Fruit fly (Drosophila melanogaster) whole organism, embryonic: ENCODE data around the gene CG5731.

Source experiments
- Adf1 ChIP-seq: fragments of 200-800 bp; sonication (Bioruptor generic); IDR thresholded peaks from 2 replicates; pipeline ENCODE4 v1.3.6; 2022; ENCODE audit warnings: missing biosample characterization, missing genetic modification characterization
- BtbVII ChIP-seq: fragments of 200-800 bp; sonication (Bioruptor generic); optimal IDR thresholded peaks from 3 replicates; lab custom pipeline; 2017; ENCODE audit warnings: missing biosample characterization, mild to moderate bottlenecking, missing genetic modification characterization
- CG11560 ChIP-seq: fragments of 200-800 bp; sonication (Bioruptor generic); IDR thresholded peaks from 3 replicates; pipeline ENCODE4 v1.3.6; 2022; ENCODE audit warnings: missing biosample characterization, missing genetic modification characterization
- CG11723 ChIP-seq: fragments of 200-800 bp; sonication (Bioruptor generic); optimal IDR thresholded peaks from 2 replicates; lab custom pipeline; 2017; ENCODE audit warnings: missing biosample characterization, mild to moderate bottlenecking, missing genetic modification characterization
- CG12104 ChIP-seq: fragments of 200-800 bp; sonication (Bioruptor generic); optimal IDR thresholded peaks from 3 replicates; lab custom pipeline; 2016; ENCODE audit warnings: missing biosample characterization, missing genetic modification characterization
- CG12659 ChIP-seq: fragments of 200-800 bp; sonication (Bioruptor generic); optimal IDR thresholded peaks from 3 replicates; lab custom pipeline; 2017; ENCODE audit warnings: mild to moderate bottlenecking, missing biosample characterization, missing genetic modification reagents, missing genetic modification characterization
- CG13424 ChIP-seq: fragments of 200-800 bp; sonication (Bioruptor generic); optimal IDR thresholded peaks from 2 replicates; lab custom pipeline; 2019; ENCODE audit warnings: missing biosample characterization, mild to moderate bottlenecking, missing genetic modification characterization, moderate library complexity
- CG15269 ChIP-seq: fragments of 200-800 bp; sonication (Bioruptor generic); optimal IDR thresholded peaks from 2 replicates; lab custom pipeline; 2018; ENCODE audit warnings: missing biosample characterization, mild to moderate bottlenecking, missing genetic modification characterization, moderate library complexity
- CG17359 ChIP-seq: fragments of 200-800 bp; sonication (Bioruptor generic); optimal IDR thresholded peaks from 3 replicates; lab custom pipeline; 2018; ENCODE audit warnings: missing biosample characterization, mild to moderate bottlenecking, missing genetic modification characterization, moderate library complexity
- CG1792 ChIP-seq: fragments of 200-800 bp; sonication (Bioruptor generic); optimal IDR thresholded peaks from 2 replicates; lab custom pipeline; 2016; ENCODE audit warnings: missing biosample characterization, missing genetic modification characterization
- CG2120 ChIP-seq: fragments of 200-800 bp; sonication (Bioruptor generic); optimal IDR thresholded peaks from 3 replicates; lab custom pipeline; 2016; ENCODE audit warnings: missing biosample characterization, missing genetic modification characterization
- CG2712 ChIP-seq: fragments of 200-800 bp; optimal IDR thresholded peaks from 3 replicates; lab custom pipeline; 2019; ENCODE audit warnings: missing biosample characterization, mild to moderate bottlenecking, missing genetic modification characterization, moderate library complexity
- CG31388 ChIP-seq: fragments of 200-800 bp; sonication (Bioruptor generic); optimal IDR thresholded peaks from 2 replicates; lab custom pipeline; 2016; ENCODE audit warnings: missing biosample characterization, missing genetic modification characterization
- CG3281 ChIP-seq: fragments of 200-800 bp; sonication (Bioruptor generic); optimal IDR thresholded peaks from 3 replicates; lab custom pipeline; 2017; ENCODE audit warnings: missing biosample characterization, mild to moderate bottlenecking, missing genetic modification characterization
- CG3407 ChIP-seq: fragments of 200-800 bp; sonication (Bioruptor generic); optimal IDR thresholded peaks from 2 replicates; lab custom pipeline; 2018; ENCODE audit warnings: missing biosample characterization, mild to moderate bottlenecking, missing genetic modification characterization
- CG5180 ChIP-seq: fragments of 200-800 bp; sonication (Bioruptor generic); optimal IDR thresholded peaks from 3 replicates; lab custom pipeline; 2017; ENCODE audit warnings: missing biosample characterization, missing genetic modification characterization, mild to moderate bottlenecking, moderate library complexity, missing genetic modification reagents
- CG6765 ChIP-seq: fragments of 200-800 bp; sonication (Bioruptor generic); optimal IDR thresholded peaks from 3 replicates; lab custom pipeline; 2017; ENCODE audit warnings: missing biosample characterization, mild to moderate bottlenecking, missing genetic modification characterization
- CG7556 ChIP-seq: fragments of 200-800 bp; sonication (Bioruptor generic); optimal IDR thresholded peaks from 2 replicates; lab custom pipeline; 2017; ENCODE audit warnings: missing biosample characterization, mild to moderate bottlenecking, missing genetic modification characterization
- CG8089 ChIP-seq: fragments of 200-800 bp; sonication (Bioruptor generic); optimal IDR thresholded peaks from 3 replicates; lab custom pipeline; 2016; ENCODE audit warnings: missing biosample characterization, missing genetic modification characterization
- Camta ChIP-seq: fragments of 200-800 bp; sonication (Bioruptor generic); optimal IDR thresholded peaks from 2 replicates; lab custom pipeline; 2016; ENCODE audit warnings: missing biosample characterization, missing genetic modification characterization
- Chrac-16 ChIP-seq: fragments of 200-800 bp; sonication (Bioruptor generic); optimal IDR thresholded peaks from 3 replicates; lab custom pipeline; 2016; ENCODE audit warnings: missing biosample characterization, missing genetic modification characterization
- CkIIα-i1 ChIP-seq: fragments of 200-800 bp; sonication (Bioruptor generic); IDR thresholded peaks from 2 replicates; pipeline ENCODE4 v1.3.6; 2022; ENCODE audit warnings: missing biosample characterization, missing genetic modification characterization
- CoRest ChIP-seq: fragments of 200-800 bp; sonication (Bioruptor generic); optimal IDR thresholded peaks from 3 replicates; lab custom pipeline; 2018; ENCODE audit warnings: missing biosample characterization, mild to moderate bottlenecking, missing genetic modification characterization, moderate library complexity
- Dbx ChIP-seq: fragments of 200-800 bp; sonication (Bioruptor generic); IDR thresholded peaks from 3 replicates; pipeline ENCODE4 v1.3.6; 2022; ENCODE audit warnings: missing biosample characterization, missing genetic modification characterization
- Dp ChIP-seq: fragments of 200-800 bp; sonication (Bioruptor generic); optimal IDR thresholded peaks from 2 replicates; lab custom pipeline; 2018; ENCODE audit warnings: missing biosample characterization, mild to moderate bottlenecking, missing genetic modification characterization, moderate library complexity
- HLH3B ChIP-seq: fragments of 200-800 bp; sonication (Bioruptor generic); IDR thresholded peaks from 2 replicates; pipeline ENCODE4 v1.3.6; 2022; ENCODE audit warnings: missing biosample characterization, missing genetic modification characterization
- Med ChIP-seq: fragments of 200-800 bp; sonication (Bioruptor generic); peaks from one replicate; lab custom pipeline; 2016; ENCODE audit warnings: missing biosample characterization, missing genetic modification characterization, mild to moderate bottlenecking, inconsistent platforms, moderate library complexity
- Meics ChIP-seq: fragments of 200-800 bp; sonication (Bioruptor generic); optimal IDR thresholded peaks from 2 replicates; lab custom pipeline; 2017; ENCODE audit warnings: missing biosample characterization, mild to moderate bottlenecking, missing genetic modification characterization
- NC2β ChIP-seq: fragments of 200-800 bp; sonication (Bioruptor generic); optimal IDR thresholded peaks from 2 replicates; lab custom pipeline; 2016; ENCODE audit warnings: missing biosample characterization, missing genetic modification characterization
- Poxn ChIP-seq: fragments of 200-800 bp; sonication (Bioruptor generic); IDR thresholded peaks from 2 replicates; pipeline ENCODE4 v1.3.6; 2022; ENCODE audit warnings: missing biosample characterization, missing genetic modification characterization
- Trl ChIP-seq, 3 experiments: fragments of >200 bp in 2 of 3; fragments of 200-800 bp in 1 of 3; sonication (Bioruptor generic) in 1 of 3; optimal IDR thresholded peaks; 2 replicates in 1 of 3; 3 replicates in 2 of 3; lab custom pipeline; 2016 to 2017; ENCODE audit warnings: missing biosample characterization in 1 of 3, missing genetic modification characterization in 1 of 3
- bsh ChIP-seq, 2 experiments: fragments of 200-800 bp; sonication (Bioruptor generic); optimal IDR thresholded peaks; 2 replicates each; lab custom pipeline; 2017 to 2018; ENCODE audit warnings: mild to moderate bottlenecking in 2 of 2, missing biosample characterization in 2 of 2, missing genetic modification characterization in 2 of 2, moderate library complexity in 1 of 2
- cg ChIP-seq: fragments of 200-800 bp; sonication (Bioruptor generic); optimal IDR thresholded peaks from 3 replicates; lab custom pipeline; 2019; ENCODE audit warnings: missing biosample characterization, mild to moderate bottlenecking, missing genetic modification characterization, moderate library complexity
- chif ChIP-seq, 2 experiments: fragments of 200-800 bp; sonication (Bioruptor generic); optimal IDR thresholded peaks; 3 replicates each; lab custom pipeline; 2016; ENCODE audit warnings: missing biosample characterization in 2 of 2, missing genetic modification characterization in 2 of 2
- ems ChIP-seq: fragments of 200-800 bp; sonication (Bioruptor generic); optimal IDR thresholded peaks from 3 replicates; lab custom pipeline; 2016; ENCODE audit warnings: missing biosample characterization, missing genetic modification characterization
- exex ChIP-seq: fragments of 200-800 bp; sonication (Bioruptor generic); optimal IDR thresholded peaks from 4 replicates; lab custom pipeline; 2018; ENCODE audit warnings: missing biosample characterization, mild to moderate bottlenecking, missing genetic modification characterization, moderate library complexity
- gem ChIP-seq: fragments of 200-800 bp; sonication (Bioruptor generic); optimal IDR thresholded peaks from 2 replicates; lab custom pipeline; 2019; ENCODE audit warnings: missing biosample characterization, mild to moderate bottlenecking, missing genetic modification characterization, moderate library complexity
- gfzf ChIP-seq: fragments of 200-800 bp; sonication (Bioruptor generic); optimal IDR thresholded peaks from 2 replicates; lab custom pipeline; 2016; ENCODE audit warnings: missing biosample characterization, mild to moderate bottlenecking, missing genetic modification characterization, moderate library complexity
- her ChIP-seq: fragments of 200-800 bp; sonication (Bioruptor generic); optimal IDR thresholded peaks from 2 replicates; lab custom pipeline; 2016; ENCODE audit warnings: missing biosample characterization, missing genetic modification characterization
- ind ChIP-seq: fragments of 200-800 bp; sonication (Bioruptor generic); optimal IDR thresholded peaks from 3 replicates; lab custom pipeline; 2016; ENCODE audit warnings: missing biosample characterization, missing genetic modification characterization
- kah ChIP-seq: fragments of 200-800 bp; sonication (Bioruptor generic); optimal IDR thresholded peaks from 2 replicates; lab custom pipeline; 2018; ENCODE audit warnings: missing biosample characterization, mild to moderate bottlenecking, missing genetic modification characterization
- mam ChIP-seq: fragments of 200-800 bp; sonication (Bioruptor generic); optimal IDR thresholded peaks from 3 replicates; lab custom pipeline; 2016; ENCODE audit warnings: missing biosample characterization, missing genetic modification characterization
- oc ChIP-seq: fragments of 200-800 bp; sonication (Bioruptor generic); optimal IDR thresholded peaks from 2 replicates; lab custom pipeline; 2018; ENCODE audit warnings: missing biosample characterization, mild to moderate bottlenecking, missing genetic modification characterization, moderate library complexity
- pita ChIP-seq: fragments of 200-800 bp; sonication (Bioruptor generic); optimal IDR thresholded peaks from 2 replicates; lab custom pipeline; 2017; ENCODE audit warnings: missing biosample characterization, mild to moderate bottlenecking, missing genetic modification characterization
- pnt ChIP-seq: fragments of 200-800 bp; sonication (Bioruptor generic); optimal IDR thresholded peaks from 3 replicates; lab custom pipeline; 2016; ENCODE audit warnings: missing biosample characterization, missing genetic modification characterization
- rib ChIP-seq: fragments of 200-800 bp; sonication (Bioruptor generic); IDR thresholded peaks from 2 replicates; pipeline ENCODE4 v1.3.6; 2022; ENCODE audit warnings: missing biosample characterization, missing genetic modification characterization
- sens ChIP-seq: fragments of 200-800 bp; sonication (Bioruptor generic); peaks from one replicate; lab custom pipeline; 2016; ENCODE audit warnings: missing biosample characterization, missing genetic modification characterization
- stwl ChIP-seq: fragments of 200-800 bp; sonication (Bioruptor generic); optimal IDR thresholded peaks from 3 replicates; lab custom pipeline; 2018; ENCODE audit warnings: missing biosample characterization, mild to moderate bottlenecking, missing genetic modification characterization, moderate library complexity
- tin ChIP-seq: fragments of 200-800 bp; sonication (Bioruptor generic); optimal IDR thresholded peaks from 3 replicates; lab custom pipeline; 2016; ENCODE audit warnings: missing biosample characterization, missing genetic modification characterization
- trem ChIP-seq: fragments of 200-800 bp; optimal IDR thresholded peaks from 3 replicates; lab custom pipeline; 2019; ENCODE audit warnings: missing biosample characterization, mild to moderate bottlenecking, missing genetic modification characterization, moderate library complexity
- z ChIP-seq: fragments of 200-800 bp; sonication (Bioruptor generic); IDR thresholded peaks from 3 replicates; pipeline ENCODE4 v1.3.6; 2022; ENCODE audit warnings: missing biosample characterization, missing genetic modification characterization
- zf30C ChIP-seq: fragments of 200-800 bp; sonication (Bioruptor generic); optimal IDR thresholded peaks from 3 replicates; lab custom pipeline; 2018; ENCODE audit warnings: missing biosample characterization, mild to moderate bottlenecking, missing genetic modification characterization

CG5731 gene

dm6 chr2L:10231092-10231494, 21.5 kb upstream of the CG5731 start (continued):
- TF ChIP-seq gem (tag; lab: Kevin White, UChicago) (peak; percentile 46), CG13424 (tag; lab: Kevin White, UChicago) (peak; percentile 6), Camta (GFP tag; lab: Kevin White, UChicago) (peak; percentile 27), chif (GFP tag; optimal IDR thresholded peaks at IDR 0.05; lab: Kevin White, UChicago) (peak in 1 of 2 experiments; percentile 11), CoRest (peak; percentile 4), bsh (GFP tag; optimal IDR thresholded peaks at IDR 0.05; lab: Kevin White, UChicago) (peak in 1 of 2 experiments; percentile 23), CG3281 (peak; percentile 36), Poxn (no peak), CG5180 (GFP tag; lab: Kevin White, UChicago) (peak; percentile 18), sens (GFP tag; lab: Kevin White, UChicago) (peak; percentile 82), pita (no peak), her (GFP tag; lab: Kevin White, UChicago) (peak; percentile 14), BtbVII (GFP tag; lab: Kevin White, UChicago) (peak; percentile 58), mam (peak; percentile 54), CG1792 (GFP tag; lab: Kevin White, UChicago) (peak; percentile 11), CG7556 (GFP tag; lab: Kevin White, UChicago) (peak; percentile 9), zf30C (GFP tag; lab: Kevin White, UChicago) (peak; percentile 91), ems (GFP tag; lab: Kevin White, UChicago) (no peak), CkIIα-i1 (GFP tag; lab: Robert Waterston, UW) (no peak), HLH3B (GFP tag; lab: Robert Waterston, UW) (0 out of 2 replicates have a peak, but pooled peaks have one; percentile 20), Adf1 (no peak), Chrac-16 (no peak), Med (peak; percentile 81), CG2120 (peak; percentile 42), Trl (optimal IDR thresholded peaks at IDR 0.05; lab: Kevin White, UChicago) (peak in 1 of 2 experiments; percentile 7), Trl (GFP tag; optimal IDR thresholded peaks at IDR 0.05; lab: Kevin White, UChicago) (peak; percentile 35), CG12659 (GFP tag; lab: Kevin White, UChicago) (peak; percentile 25), ind (peak; percentile 36), CG8089 (GFP tag; lab: Kevin White, UChicago) (peak; percentile 95), CG31388 (no peak), CG12104 (GFP tag; lab: Kevin White, UChicago) (peak; percentile 8), CG15269 (tag; lab: Kevin White, UChicago) (peak; percentile 9), rib (GFP tag; lab: Robert Waterston, UW) (0 out of 2 replicates have a peak, but pooled peaks have one; percentile 58), exex (tag; lab: Kevin White, UChicago) (peak; percentile 32), CG17359 (tag; lab: Kevin White, UChicago) (peak; percentile 34), pnt (GFP tag; lab: Kevin White, UChicago) (peak; percentile 7), cg (GFP tag; lab: Kevin White, UChicago) (peak; percentile 83), CG2712 (tag; lab: Kevin White, UChicago) (peak; percentile 6), Dbx (GFP tag; lab: Robert Waterston, UW) (0 out of 3 replicates have a peak, but pooled peaks have one; percentile 51), CG11560 (tag; lab: Robert Waterston, UW) (no peak), CG6765 (GFP tag; lab: Kevin White, UChicago) (no peak), Meics (peak; percentile 44)

dm6 chr2L:10230455-10230854, 20.9 kb upstream of the CG5731 start:
- TF ChIP-seq z (GFP tag; lab: Robert Waterston, UW) (no peak), CG5180 (GFP tag; lab: Kevin White, UChicago) (no peak), gfzf (peak; percentile 41), stwl (tag; lab: Kevin White, UChicago) (peak; percentile 11), kah (GFP tag; lab: Kevin White, UChicago) (no peak), BtbVII (GFP tag; lab: Kevin White, UChicago) (no peak), tin (GFP tag; lab: Kevin White, UChicago) (no peak), CG11723 (GFP tag; lab: Kevin White, UChicago) (no peak), CG3407 (no peak), oc (tag; lab: Kevin White, UChicago) (no peak), sens (GFP tag; lab: Kevin White, UChicago) (peak; percentile 41), NC2β (GFP tag; lab: Kevin White, UChicago) (no peak), trem (tag; lab: Kevin White, UChicago) (no peak), Dp (no peak)
